Worm (Caenorhabditis elegans): ENCODE results near the gene tag-131.

tag-131 gene

ce11 chrIII:4280215-4281173 lies 37.0 kb upstream of the tag-131 start, which contains the start of gene sup-26 (continued):
- TF ChIP-seq F37D6.2 (tag; optimal IDR thresholded peaks at IDR 0.05) = no peak
- TF ChIP-seq lsy-2 (tag; optimal IDR thresholded peaks at IDR 0.05) = peak in 1 of 2 experiments; percentile 61
- no peak for TF ChIP-seq T26A8.4 (GFP tag; IDR thresholded peaks at IDR 0.05)
- TF ChIP-seq attf-4 (tag; optimal IDR thresholded peaks at IDR 0.05) = no peak
- TF ChIP-seq hmg-1.1 (GFP tag; IDR thresholded peaks at IDR 0.05) = no peak; the same call in none of the 2 replicates
- no peak for TF ChIP-seq T20F7.1 (GFP tag; optimal IDR thresholded peaks at IDR 0.05)
- TF ChIP-seq lin-1 (GFP tag; IDR thresholded peaks at IDR 0.05) = no peak

DNA sequence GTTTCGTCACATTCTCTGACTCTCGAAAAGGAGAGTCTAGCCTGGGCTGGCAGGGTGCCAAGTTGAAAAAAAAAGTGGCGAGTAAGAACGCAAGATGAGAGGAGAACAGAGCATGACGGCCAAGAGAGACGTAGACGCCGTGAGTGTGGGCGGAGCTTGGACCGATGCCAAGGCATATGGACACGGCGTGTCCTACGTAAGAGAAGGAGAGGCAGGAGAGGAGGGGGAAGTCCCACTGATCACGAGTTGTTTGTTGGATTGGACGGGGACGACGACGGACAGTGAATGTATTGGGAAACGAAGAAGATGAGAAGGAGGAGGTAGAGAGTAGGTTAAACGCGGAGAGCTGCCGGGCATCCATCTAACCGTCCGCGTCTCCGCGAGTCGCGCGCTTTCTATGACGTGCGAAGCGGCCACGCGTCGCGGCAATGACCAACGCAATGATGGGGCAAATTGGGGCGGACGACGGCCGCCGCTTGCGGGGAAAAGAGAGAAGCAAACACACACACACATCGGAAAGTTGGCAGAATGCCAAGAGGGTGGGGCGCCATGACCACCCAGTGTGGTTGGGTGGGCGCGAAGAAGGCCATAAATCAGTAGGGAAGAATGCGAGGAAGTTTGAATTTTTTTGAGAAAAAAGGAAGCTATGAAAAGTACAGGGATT lies 35.4 kb upstream of the tag-131 start:
- TF ChIP-seq gei-8 (GFP tag; optimal IDR thresholded peaks at IDR 0.05) (peak; percentile 100), lin-13 (GFP tag; optimal IDR thresholded peaks at IDR 0.05) (peak; percentile 90), zip-2 (tag; optimal IDR thresholded peaks at IDR 0.05) (peak; percentile 79), mes-2 (tag; optimal IDR thresholded peaks at IDR 0.05; ENCODE audit: poor library complexity, severe bottlenecking) (peak; percentile 77), Y48G9A.11 (GFP tag; IDR thresholded peaks at IDR 0.05) (no peak), tag-97 (GFP tag; IDR thresholded peaks at IDR 0.05) (0 out of 2 replicates have a peak, but pooled peaks have one; percentile 10), rbr-2 (tag; optimal IDR thresholded peaks at IDR 0.05) (peak; percentile 99), F26F4.8 (GFP tag; conservative IDR thresholded peaks at IDR 0.05) (no peak), nhr-10 (tag; optimal IDR thresholded peaks at IDR 0.05) (peak; percentile 93), egl-43 (GFP tag; IDR thresholded peaks at IDR 0.05) (peak; percentile 96), saeg-2 (GFP tag; IDR thresholded peaks at IDR 0.05) (peak; percentile 98), ceh-20 (GFP tag; IDR thresholded peaks at IDR 0.05) (peak; percentile 98), zag-1 (tag; optimal IDR thresholded peaks at IDR 0.05) (peak; percentile 91), fkh-10 (GFP tag; optimal IDR thresholded peaks at IDR 0.05) (peak; percentile 86), nhr-6 (tag; optimal IDR thresholded peaks at IDR 0.05) (peak; percentile 29), mep-1 (tag; optimal IDR thresholded peaks at IDR 0.05) (peak; percentile 98), arid-1 (GFP tag; conservative IDR thresholded peaks at IDR 0.05) (peak; percentile 87), ceh-62 (tag; optimal IDR thresholded peaks at IDR 0.05) (no peak), lin-39 (tag; optimal IDR thresholded peaks at IDR 0.05) (peak; percentile 74), ZK337.2 (GFP tag; IDR thresholded peaks at IDR 0.05) (peak; percentile 38; the same call in 1 of the 2 replicates), ZK546.5 (tag; optimal IDR thresholded peaks at IDR 0.05) (peak in 1 of 2 experiments; percentile 52), nhr-77 (tag; optimal IDR thresholded peaks at IDR 0.05) (peak; percentile 90), hlh-11 (tag; optimal IDR thresholded peaks at IDR 0.05) (peak; percentile 100), jun-1 (tag; optimal IDR thresholded peaks at IDR 0.05) (peak; percentile 90), sdz-12 (GFP tag; optimal IDR thresholded peaks at IDR 0.05) (no peak), mxl-2 (GFP tag; conservative IDR thresholded peaks at IDR 0.05) (peak; percentile 83), spr-1 (tag; optimal IDR thresholded peaks at IDR 0.05) (peak; percentile 96), aly-2 (tag; optimal IDR thresholded peaks at IDR 0.05) (no peak), unc-130 (GFP tag; optimal IDR thresholded peaks at IDR 0.05) (peak; percentile 25), mxl-3 (GFP tag; optimal IDR thresholded peaks at IDR 0.05) (peak; percentile 99), mdl-1 (tag; optimal IDR thresholded peaks at IDR 0.05) (peak; percentile 98 to 99), pha-4 (GFP tag; IDR thresholded peaks at IDR 0.05) (peak; percentile 98), pha-4 (tag; optimal IDR thresholded peaks at IDR 0.05) (peak; percentile 40), nhr-25 (tag; optimal IDR thresholded peaks at IDR 0.05; ENCODE audit: borderline replicate concordance, insufficient read depth) (peak; percentile 83), dmd-9 (GFP tag; IDR thresholded peaks at IDR 0.05) (peak; percentile 75; the same call in 1 of the 2 replicates), T26A8.4 (GFP tag; IDR thresholded peaks at IDR 0.05) (peak; percentile 98), lin-29 (GFP tag; IDR thresholded peaks at IDR 0.05) (peak; percentile 91), ceh-44 (GFP tag; IDR thresholded peaks at IDR 0.05) (0 out of 2 replicates have a peak, but pooled peaks have one; percentile 5), set-16 (GFP tag; IDR thresholded peaks at IDR 0.05) (peak; percentile 100)
